Worm (Caenorhabditis elegans) whole organism, L3 larva: ENCODE measurements around the gene Y77E11A.23.

ENCODE experiments used
- ceh-16 ChIP-seq: sonication (generic microtip); optimal IDR thresholded peaks from 2 replicates; lab custom pipeline; 2017; ENCODE audit warnings: missing biosample characterization, missing genetic modification characterization
- elt-1 ChIP-seq: fragments of 150-350 bp; optimal IDR thresholded peaks from 2 replicates; lab custom pipeline; 2014; ENCODE audit warnings: missing biosample characterization, missing genetic modification characterization
- hmg-11 ChIP-seq: sonication (generic microtip); optimal IDR thresholded peaks from 2 replicates; lab custom pipeline; 2016; ENCODE audit warnings: missing genetic modification characterization, missing compliant biosample characterization
- mdl-1 ChIP-seq: fragments of 150-350 bp; optimal IDR thresholded peaks from 2 replicates; lab custom pipeline; 2014; ENCODE audit warnings: missing biosample characterization, missing genetic modification characterization
- pha-4 ChIP-seq: fragments of 150-350 bp; optimal IDR thresholded peaks from 2 replicates; lab custom pipeline; 2014; ENCODE audit warnings: missing biosample characterization, missing genetic modification reagents, missing genetic modification characterization
- snpc-4 ChIP-seq: fragments of 150-350 bp; optimal IDR thresholded peaks from 2 replicates; lab custom pipeline; 2014; ENCODE audit warnings: missing biosample characterization, missing genetic modification characterization
- unc-39 ChIP-seq: sonication (generic microtip); optimal IDR thresholded peaks from 4 replicates; lab custom pipeline; 2017; ENCODE audit warnings: missing biosample characterization, missing genetic modification characterization
- zag-1 ChIP-seq: fragments of 150-350 bp; optimal IDR thresholded peaks from 2 replicates; lab custom pipeline; 2014; ENCODE audit warnings: missing biosample characterization, missing genetic modification characterization
- ztf-11 ChIP-seq: fragments of 150-350 bp; optimal IDR thresholded peaks from 2 replicates; lab custom pipeline; 2014; ENCODE audit warnings: missing biosample characterization, missing genetic modification characterization

DNA sequence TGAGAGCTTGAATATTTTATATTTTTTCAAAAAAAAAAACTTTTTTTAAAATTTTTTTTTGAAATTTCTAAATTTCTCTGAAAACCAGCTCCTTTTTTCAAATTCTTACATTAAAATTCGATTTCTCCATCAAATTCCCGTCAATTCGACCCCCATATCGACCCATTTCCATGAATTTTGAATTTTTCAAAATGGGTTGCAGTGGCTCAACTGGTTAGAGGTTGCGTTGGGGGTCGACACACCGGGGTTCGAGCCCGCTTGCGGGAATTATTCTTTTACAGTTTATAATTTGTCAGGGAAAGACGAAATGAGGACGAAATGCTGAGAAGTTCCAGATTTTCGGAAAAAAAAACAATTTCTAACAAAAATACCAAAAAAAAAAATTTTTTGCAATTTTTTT, 36.1 kb downstream of the Y77E11A.23 start:
- no peak for TF ChIP-seq zag-1 (tag; lab: Kevin White, UChicago)
- no peak for TF ChIP-seq elt-1
- no peak for TF ChIP-seq mdl-1
- TF ChIP-seq hmg-11 (tag; lab: Kevin White, UChicago), result no peak
- TF ChIP-seq ztf-11 (tag; lab: Kevin White, UChicago), result no peak
- no peak for TF ChIP-seq ceh-16
- no peak for TF ChIP-seq unc-39 (tag; lab: Kevin White, UChicago)
- TF ChIP-seq snpc-4 (tag; lab: Kevin White, UChicago), result no peak
- no peak for TF ChIP-seq pha-4 (tag; lab: Kevin White, UChicago)
